Worm (Caenorhabditis elegans): ENCODE measurements around the gene R09D1.12.
"Not testable (repeated sequence)": the region's sequence is repeated elsewhere in the genome, so short reads cannot be mapped to it uniquely, and the experiment has no call there.

R09D1.12 gene

ce11 chrII:9468414-9468813 is 16.3 kb upstream of the R09D1.12 start, which contains the start of gene chil-23:
Gene chil-23, minus strand, starts transcription at chrII:9468611.
- TF ChIP-seq mls-2 (tag; optimal IDR thresholded peaks at IDR 0.05) (no peak), ces-1 (GFP tag; optimal IDR thresholded peaks at IDR 0.05) (no peak), elt-3 (tag; optimal IDR thresholded peaks at IDR 0.05) (no peak), mab-5 (tag; optimal IDR thresholded peaks at IDR 0.05) (no peak), bed-3 (GFP tag; optimal IDR thresholded peaks at IDR 0.05) (no peak), unc-39 (tag; optimal IDR thresholded peaks at IDR 0.05) (no peak)

- TF ChIP-seq mep-1 (tag; optimal IDR thresholded peaks at IDR 0.05): no peak
Observed at ce11 chrII:9466095-9466494, 14.0 kb upstream of the R09D1.12 start, which contains the start of gene chil-22. Gene chil-22, minus strand, starts transcription at chrII:9466195.

- not testable (repeated sequence) for TF ChIP-seq bed-3 (GFP tag; optimal IDR thresholded peaks at IDR 0.05); ces-1 (GFP tag; optimal IDR thresholded peaks at IDR 0.05); nhr-12 (tag; optimal IDR thresholded peaks at IDR 0.05)
Observed at ce11 chrII:9461881-9462280, 9.8 kb upstream of the R09D1.12 start, which contains the start of gene chil-21. Gene chil-21, minus strand, starts transcription at chrII:9461981.

- not testable (repeated sequence) for TF ChIP-seq ham-2 (GFP tag; optimal IDR thresholded peaks at IDR 0.05); mep-1 (tag; optimal IDR thresholded peaks at IDR 0.05); M03D4.4 (tag; optimal IDR thresholded peaks at IDR 0.05)
Observed at ce11 chrII:9459462-9459861, 7.4 kb upstream of the R09D1.12 start, which contains the start of gene R09D1.14. Gene R09D1.14, minus strand, starts transcription at chrII:9459562.

- no peak for TF ChIP-seq zip-8 (tag; optimal IDR thresholded peaks at IDR 0.05)
Observed at ce11 chrII:9454304-9454703, 2.2 kb upstream of the R09D1.12 start, which contains the start of gene chil-19. Gene chil-19, minus strand, starts transcription at chrII:9454404.

- TF ChIP-seq pha-4 (tag; optimal IDR thresholded peaks at IDR 0.05) (no peak), tbx-8 (GFP tag; optimal IDR thresholded peaks at IDR 0.05) (no peak), ceh-43 (GFP tag; optimal IDR thresholded peaks at IDR 0.05) (no peak), sem-2 (GFP tag; optimal IDR thresholded peaks at IDR 0.05) (no peak), bed-3 (GFP tag; optimal IDR thresholded peaks at IDR 0.05) (no peak), ceh-83 (GFP tag; optimal IDR thresholded peaks at IDR 0.05) (no peak), ceh-39 (tag; optimal IDR thresholded peaks at IDR 0.05) (no peak), zip-8 (tag; optimal IDR thresholded peaks at IDR 0.05) (no peak), unc-62 (GFP tag; optimal IDR thresholded peaks at IDR 0.05) (no peak), ztf-11 (tag; optimal IDR thresholded peaks at IDR 0.05) (no peak), nhr-237 (tag; optimal IDR thresholded peaks at IDR 0.05) (no peak), nhr-2 (tag; optimal IDR thresholded peaks at IDR 0.05) (no peak)
Observed at ce11 chrII:9447965-9448364, 4.1 kb downstream of the R09D1.12 start, which contains the start of gene chil-18. Gene chil-18, plus strand, starts transcription at chrII:9448265.

ce11 chrII:9445368-9445767 is 6.7 kb downstream of the R09D1.12 start, which contains the start of gene R09D1.13:
Gene R09D1.13, minus strand, starts transcription at chrII:9445468.
- TF ChIP-seq sem-2 (GFP tag; optimal IDR thresholded peaks at IDR 0.05) (no peak), bed-3 (GFP tag; optimal IDR thresholded peaks at IDR 0.05) (no peak), zip-8 (tag; optimal IDR thresholded peaks at IDR 0.05) (no peak), flh-1 (GFP tag; optimal IDR thresholded peaks at IDR 0.05) (no peak), nhr-237 (tag; optimal IDR thresholded peaks at IDR 0.05) (no peak), cnd-1 (tag; optimal IDR thresholded peaks at IDR 0.05) (no peak), ceh-43 (GFP tag; optimal IDR thresholded peaks at IDR 0.05) (no peak), mab-5 (tag; optimal IDR thresholded peaks at IDR 0.05) (no peak), ceh-39 (tag; optimal IDR thresholded peaks at IDR 0.05) (no peak)

ce11 chrII:9443522-9443921 is 8.6 kb downstream of the R09D1.12 start, which contains the start of gene chil-15:
Gene chil-15, minus strand, starts transcription at chrII:9443622.
- TF ChIP-seq lin-13 (tag; optimal IDR thresholded peaks at IDR 0.05) (no peak), snpc-4 (tag; optimal IDR thresholded peaks at IDR 0.05) (no peak), drap-1 (GFP tag; optimal IDR thresholded peaks at IDR 0.05) (no peak), nhr-12 (tag; optimal IDR thresholded peaks at IDR 0.05) (no peak), tbx-8 (GFP tag; optimal IDR thresholded peaks at IDR 0.05) (no peak), zip-8 (tag; optimal IDR thresholded peaks at IDR 0.05) (no peak), mls-2 (tag; optimal IDR thresholded peaks at IDR 0.05) (no peak), ces-1 (GFP tag; optimal IDR thresholded peaks at IDR 0.05) (no peak), ceh-43 (GFP tag; optimal IDR thresholded peaks at IDR 0.05) (no peak), unc-62 (GFP tag; optimal IDR thresholded peaks at IDR 0.05) (no peak), hlh-1 (tag; optimal IDR thresholded peaks at IDR 0.05) (no peak)
